Worm (Caenorhabditis elegans): Measurements from ENCODE around the gene sru-7.

- TF ChIP-seq snpc-4 (tag; optimal IDR thresholded peaks at IDR 0.05) (no peak), lsy-2 (tag; optimal IDR thresholded peaks at IDR 0.05) (no peak), unc-62 (GFP tag; optimal IDR thresholded peaks at IDR 0.05) (no peak), F13H6.1 (tag; optimal IDR thresholded peaks at IDR 0.05) (no peak), nhr-10 (tag; optimal IDR thresholded peaks at IDR 0.05) (no peak), peb-1 (tag; optimal IDR thresholded peaks at IDR 0.05) (no peak), fos-1 (tag; optimal IDR thresholded peaks at IDR 0.05) (no peak), dmd-4 (tag; optimal IDR thresholded peaks at IDR 0.05) (no peak), nhr-237 (tag; optimal IDR thresholded peaks at IDR 0.05) (no peak), R02D3.7 (tag; optimal IDR thresholded peaks at IDR 0.05) (no peak), nhr-21 (tag; optimal IDR thresholded peaks at IDR 0.05) (no peak)
Observed at ce11 chrIV:8501382-8501781, 9.0 kb downstream of the sru-7 start, which contains the start of gene C28C12.1.
